Fruit fly (Drosophila melanogaster) whole organism, embryonic: ENCODE measurements around the gene Fbw5.

Experiments
- CG10147 ChIP-seq: fragments of 200-800 bp; sonication (Bioruptor generic); optimal IDR thresholded peaks from 2 replicates; lab custom pipeline; 2019; ENCODE audit warnings: missing biosample characterization, mild to moderate bottlenecking, missing genetic modification characterization, moderate library complexity
- CG32532 ChIP-seq: fragments of 200-800 bp; sonication (Bioruptor generic); IDR thresholded peaks from 2 replicates; pipeline ENCODE4 v1.3.6; 2022; ENCODE audit warnings: missing biosample characterization, missing genetic modification characterization
- CG7963 ChIP-seq: fragments of 200-800 bp; sonication (Bioruptor generic); IDR thresholded peaks from 3 replicates; pipeline ENCODE4 v1.3.6; 2022; ENCODE audit warnings: missing biosample characterization, missing genetic modification characterization; ENCODE audit not compliant: partially characterized antibody
- CkIIα-i1 ChIP-seq: fragments of 200-800 bp; sonication (Bioruptor generic); IDR thresholded peaks from 2 replicates; pipeline ENCODE4 v1.3.6; 2022; ENCODE audit warnings: missing biosample characterization, missing genetic modification characterization
- Hmx ChIP-seq: fragments of 200-800 bp; sonication (Bioruptor generic); optimal IDR thresholded peaks from 2 replicates; lab custom pipeline; 2016; ENCODE audit warnings: missing biosample characterization, missing genetic modification characterization
- kni ChIP-seq: fragments of 200-800 bp; sonication (Bioruptor generic); optimal IDR thresholded peaks from 3 replicates; lab custom pipeline; 2017; ENCODE audit warnings: mild to moderate bottlenecking, missing biosample characterization, missing genetic modification reagents, missing genetic modification characterization

dm6 chr2L:6065823-6066222, at the start of gene Fbw5, which contains the start of gene CG9147:
- TF ChIP-seq CG32532 (GFP tag; lab: Robert Waterston, UW): peak; percentile 99
- peak; percentile 99 for TF ChIP-seq CG10147 (GFP tag; lab: Kevin White, UChicago)
- peak; percentile 70 for TF ChIP-seq kni (GFP tag; lab: Kevin White, UChicago)
- TF ChIP-seq CkIIα-i1 (GFP tag; lab: Robert Waterston, UW): peak; percentile 96
- TF ChIP-seq CG7963 (GFP tag; lab: Robert Waterston, UW): peak; percentile 52; the same call in 1 of the 3 replicates
- peak; percentile 98 for TF ChIP-seq Hmx (GFP tag; lab: Kevin White, UChicago)
